Fruit fly (Drosophila melanogaster) whole organism, embryonic: Measurements from ENCODE around the gene Veneno.

Experiments
- CG10267 ChIP-seq: fragments of 200-800 bp; sonication (Bioruptor generic); optimal IDR thresholded peaks from 2 replicates; lab custom pipeline; 2018; ENCODE audit warnings: missing biosample characterization, mild to moderate bottlenecking, missing genetic modification characterization, moderate library complexity
- CG10431 ChIP-seq: fragments of 200-800 bp; sonication (Bioruptor generic); optimal IDR thresholded peaks from 3 replicates; lab custom pipeline; 2018; ENCODE audit warnings: missing biosample characterization, mild to moderate bottlenecking, missing genetic modification characterization
- CG15514 ChIP-seq: fragments of 200-800 bp; sonication (Bioruptor generic); optimal IDR thresholded peaks from 3 replicates; lab custom pipeline; 2017; ENCODE audit warnings: missing biosample characterization, missing genetic modification characterization, mild to moderate bottlenecking, moderate library complexity, missing genetic modification reagents
- CG3065 ChIP-seq: fragments of 200-800 bp; sonication (Bioruptor generic); optimal IDR thresholded peaks from 2 replicates; lab custom pipeline; 2016; ENCODE audit warnings: missing biosample characterization, missing genetic modification characterization
- CG34224 ChIP-seq: fragments of 200-800 bp; sonication (Bioruptor generic); IDR thresholded peaks from 3 replicates; pipeline ENCODE4 v1.3.6; 2022; ENCODE audit warnings: missing biosample characterization, missing genetic modification characterization; ENCODE audit not compliant: partially characterized antibody
- CG43689 ChIP-seq: fragments of 200-800 bp; sonication (Bioruptor generic); IDR thresholded peaks from 2 replicates; pipeline ENCODE4 v1.3.6; 2022; ENCODE audit warnings: missing biosample characterization, missing genetic modification characterization
- CG4617 ChIP-seq: fragments of 200-800 bp; sonication (Bioruptor generic); optimal IDR thresholded peaks from 3 replicates; lab custom pipeline; 2016; ENCODE audit warnings: missing biosample characterization, missing genetic modification characterization, borderline replicate concordance
- CG6654 ChIP-seq: fragments of 200-800 bp; sonication (Bioruptor generic); optimal IDR thresholded peaks from 2 replicates; lab custom pipeline; 2017; ENCODE audit warnings: missing biosample characterization, mild to moderate bottlenecking, missing genetic modification characterization
- CG6791 ChIP-seq: fragments of 200-800 bp; sonication (Bioruptor generic); IDR thresholded peaks from 3 replicates; pipeline ENCODE4 v1.3.6; 2022; ENCODE audit warnings: missing biosample characterization, missing genetic modification characterization; ENCODE audit not compliant: partially characterized antibody
- CG8944 ChIP-seq: fragments of 200-800 bp; sonication (Bioruptor generic); optimal IDR thresholded peaks from 3 replicates; lab custom pipeline; 2016; ENCODE audit warnings: missing biosample characterization, missing genetic modification characterization
- CG9437 ChIP-seq: fragments of 200-800 bp; sonication (Bioruptor generic); optimal IDR thresholded peaks from 2 replicates; lab custom pipeline; 2018; ENCODE audit warnings: missing biosample characterization, mild to moderate bottlenecking, missing genetic modification characterization
- CoRest ChIP-seq: fragments of 200-800 bp; sonication (Bioruptor generic); optimal IDR thresholded peaks from 3 replicates; lab custom pipeline; 2018; ENCODE audit warnings: missing biosample characterization, mild to moderate bottlenecking, missing genetic modification characterization, moderate library complexity
- GATAe ChIP-seq: fragments of 200-800 bp; sonication (Bioruptor generic); conservative IDR thresholded peaks from 2 replicates; pipeline ENCODE4 v1.3.6; 2022; ENCODE audit warnings: missing biosample characterization, missing genetic modification characterization
- HmgD ChIP-seq: fragments of 200-800 bp; sonication (Bioruptor generic); optimal IDR thresholded peaks from 3 replicates; lab custom pipeline; 2016; ENCODE audit warnings: missing biosample characterization, missing genetic modification characterization
- Hsf ChIP-seq: fragments of 200-800 bp; sonication (Bioruptor generic); optimal IDR thresholded peaks from 3 replicates; lab custom pipeline; 2016; ENCODE audit warnings: missing biosample characterization, missing genetic modification characterization
- Lhr ChIP-seq: fragments of 200-800 bp; sonication (Bioruptor generic); optimal IDR thresholded peaks from 3 replicates; lab custom pipeline; 2017; ENCODE audit warnings: mild to moderate bottlenecking, missing biosample characterization, missing genetic modification reagents, missing genetic modification characterization
- Lpt ChIP-seq: fragments of >200 bp; optimal IDR thresholded peaks from 2 replicates; lab custom pipeline; 2018; ENCODE audit warnings: missing biosample characterization, missing genetic modification characterization
- MESR4 ChIP-seq: fragments of 200-800 bp; sonication (Bioruptor generic); optimal IDR thresholded peaks from 2 replicates; lab custom pipeline; 2018; ENCODE audit warnings: missing biosample characterization, mild to moderate bottlenecking, missing genetic modification characterization, moderate library complexity
- Med ChIP-seq: fragments of 200-800 bp; sonication (Bioruptor generic); peaks from one replicate; lab custom pipeline; 2016; ENCODE audit warnings: missing biosample characterization, missing genetic modification characterization, mild to moderate bottlenecking, inconsistent platforms, moderate library complexity
- Nf-YC ChIP-seq: fragments of 200-800 bp; optimal IDR thresholded peaks from 3 replicates; lab custom pipeline; 2019; ENCODE audit warnings: missing biosample characterization, mild to moderate bottlenecking, missing genetic modification characterization, moderate library complexity
- Six4 ChIP-seq: fragments of 200-800 bp; sonication (Bioruptor generic); optimal IDR thresholded peaks from 2 replicates; lab custom pipeline; 2016; ENCODE audit warnings: missing biosample characterization, missing genetic modification characterization
- Stat92E ChIP-seq, 3 experiments: fragments of >200 bp in 2 of 3; fragments of 200-800 bp in 1 of 3; sonication (Bioruptor generic) in 1 of 3; optimal IDR thresholded peaks; 2 replicates each; lab custom pipeline; 2017 to 2019; ENCODE audit warnings: missing biosample characterization in 3 of 3, missing genetic modification characterization in 3 of 3, mild to moderate bottlenecking in 1 of 3, moderate library complexity in 1 of 3
- esg ChIP-seq: fragments of 200-800 bp; sonication (Bioruptor generic); conservative IDR thresholded peaks from 2 replicates; pipeline ENCODE4 v1.3.6; 2022; ENCODE audit warnings: missing biosample characterization, missing genetic modification characterization
- grau ChIP-seq: fragments of 200-800 bp; optimal IDR thresholded peaks from 3 replicates; lab custom pipeline; 2019; ENCODE audit warnings: missing biosample characterization, mild to moderate bottlenecking, missing genetic modification characterization, moderate library complexity
- hb ChIP-seq: fragments of 200-800 bp; sonication (Bioruptor generic); IDR thresholded peaks from 3 replicates; pipeline ENCODE4 v1.3.6; 2022; ENCODE audit warnings: missing biosample characterization, missing genetic modification characterization; ENCODE audit not compliant: partially characterized antibody
- hth ChIP-seq: fragments of >200 bp; optimal IDR thresholded peaks from 2 replicates; lab custom pipeline; 2017; ENCODE audit warnings: inconsistent platforms
- insv ChIP-seq, 2 experiments: fragments of 200-800 bp; sonication (Bioruptor generic); optimal IDR thresholded peaks; 3 replicates each; lab custom pipeline; 2016 to 2018; ENCODE audit warnings: missing biosample characterization in 2 of 2, missing genetic modification characterization in 2 of 2
- knrl ChIP-seq: fragments of 200-800 bp; sonication (Bioruptor generic); IDR thresholded peaks from 3 replicates; pipeline ENCODE4 v1.3.6; 2022; ENCODE audit warnings: missing biosample characterization, missing genetic modification characterization; ENCODE audit not compliant: partially characterized antibody
- nerfin-2 ChIP-seq: fragments of 200-800 bp; sonication (Bioruptor generic); IDR thresholded peaks from 2 replicates; pipeline ENCODE4 v1.3.6; 2022; ENCODE audit warnings: missing biosample characterization, missing genetic modification characterization; ENCODE audit not compliant: partially characterized antibody
- nmo ChIP-seq: fragments of 200-800 bp; sonication (Bioruptor generic); optimal IDR thresholded peaks from 2 replicates; lab custom pipeline; 2018; ENCODE audit warnings: missing biosample characterization, mild to moderate bottlenecking, missing genetic modification characterization, moderate library complexity
- phol ChIP-seq: fragments of 200-800 bp; sonication (Bioruptor generic); optimal IDR thresholded peaks from 3 replicates; lab custom pipeline; 2018; ENCODE audit warnings: missing biosample characterization, mild to moderate bottlenecking, missing genetic modification characterization, moderate library complexity
- pzg ChIP-seq: fragments of 200-800 bp; sonication (Bioruptor generic); optimal IDR thresholded peaks from 3 replicates; lab custom pipeline; 2018; ENCODE audit warnings: missing biosample characterization, mild to moderate bottlenecking, missing genetic modification characterization, moderate library complexity
- sens ChIP-seq: fragments of 200-800 bp; sonication (Bioruptor generic); peaks from one replicate; lab custom pipeline; 2016; ENCODE audit warnings: missing biosample characterization, missing genetic modification characterization
- sqz ChIP-seq: fragments of 200-800 bp; sonication (Bioruptor generic); optimal IDR thresholded peaks from 3 replicates; lab custom pipeline; 2018; ENCODE audit warnings: missing biosample characterization, mild to moderate bottlenecking, missing genetic modification characterization
- trem ChIP-seq: fragments of 200-800 bp; optimal IDR thresholded peaks from 3 replicates; lab custom pipeline; 2019; ENCODE audit warnings: missing biosample characterization, mild to moderate bottlenecking, missing genetic modification characterization, moderate library complexity
- trh ChIP-seq: fragments of 200-800 bp; sonication (Bioruptor generic); optimal IDR thresholded peaks from 2 replicates; lab custom pipeline; 2016; ENCODE audit warnings: missing biosample characterization, missing genetic modification characterization
- zen2 ChIP-seq: fragments of 200-800 bp; sonication (Bioruptor generic); IDR thresholded peaks from 3 replicates; pipeline ENCODE4 v1.3.6; 2022; ENCODE audit warnings: missing biosample characterization, missing genetic modification characterization; ENCODE audit not compliant: partially characterized antibody

The Veneno gene

DNA sequence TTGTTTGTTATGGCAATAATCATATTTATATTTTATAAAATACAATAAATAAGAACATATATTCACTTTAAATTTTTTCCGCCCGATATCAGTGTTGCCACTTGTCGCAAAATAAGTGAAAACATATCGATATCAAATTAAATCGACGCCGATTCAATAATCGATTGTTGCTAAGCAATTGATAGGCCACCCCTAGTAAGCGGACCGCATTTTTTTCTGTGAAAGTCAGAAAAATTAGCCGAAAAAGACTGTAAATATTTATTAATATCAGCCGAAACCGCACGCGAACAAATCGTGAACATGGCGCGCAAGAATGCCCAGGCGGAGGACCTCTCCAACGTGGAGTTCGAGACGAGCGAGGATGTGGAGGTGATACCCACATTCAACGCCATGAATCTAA is 49.3 kb downstream of the Veneno start, which contains the start of gene CG7483 (continued):
- TF ChIP-seq sqz (GFP tag; lab: Kevin White, UChicago) = peak; percentile 81
- TF ChIP-seq nerfin-2 (GFP tag; lab: Robert Waterston, UW) = peak; percentile 79
- peak; percentile 0 for TF ChIP-seq grau (tag; lab: Kevin White, UChicago)
- no peak for TF ChIP-seq trh
- TF ChIP-seq CG43689 (GFP tag; lab: Robert Waterston, UW) = no peak
- TF ChIP-seq hb (GFP tag; lab: Robert Waterston, UW) = peak; percentile 61; the same call in 1 of the 3 replicates
- peak in 1 of 3 experiments; percentile 43 for TF ChIP-seq Stat92E (GFP tag; optimal IDR thresholded peaks at IDR 0.05; lab: Kevin White, UChicago)
- TF ChIP-seq CG10267 (tag; lab: Kevin White, UChicago) = peak; percentile 48
- peak; percentile 94 for TF ChIP-seq CG34224 (GFP tag; lab: Robert Waterston, UW)
- peak; percentile 78 for TF ChIP-seq knrl
- no peak for TF ChIP-seq CG9437
- peak; percentile 93 for TF ChIP-seq MESR4 (GFP tag; lab: Kevin White, UChicago)
- peak; percentile 22 for TF ChIP-seq nmo (GFP tag; lab: Kevin White, UChicago)
- TF ChIP-seq pzg = peak; percentile 76
- peak in 1 of 2 experiments; percentile 30 for TF ChIP-seq insv (GFP tag; optimal IDR thresholded peaks at IDR 0.05; lab: Kevin White, UChicago)
- no peak for TF ChIP-seq HmgD
- peak; percentile 22 for TF ChIP-seq phol
- peak; percentile 90 for TF ChIP-seq CG6791 (GFP tag; lab: Robert Waterston, UW)
- no peak for TF ChIP-seq Hsf (GFP tag; lab: Kevin White, UChicago)
- peak; percentile 21 for TF ChIP-seq Lhr (GFP tag; lab: Kevin White, UChicago)
- peak; percentile 75; the same call in 2 of the 3 replicates for TF ChIP-seq zen2
- TF ChIP-seq hth (lab: Kevin White, UChicago) = no peak
- TF ChIP-seq CG15514 (GFP tag; lab: Kevin White, UChicago) = peak; percentile 39
- peak; percentile 10 for TF ChIP-seq CoRest (tag; lab: Kevin White, UChicago)
- TF ChIP-seq CG3065 (GFP tag; lab: Kevin White, UChicago) = no peak
- no peak for TF ChIP-seq Six4 (GFP tag; lab: Kevin White, UChicago)
- TF ChIP-seq trem (tag; lab: Kevin White, UChicago) = peak; percentile 58
- TF ChIP-seq Lpt = no peak
- peak; percentile 34 for TF ChIP-seq Nf-YC
- peak; percentile 46 for TF ChIP-seq CG4617 (GFP tag; lab: Kevin White, UChicago)

DNA sequence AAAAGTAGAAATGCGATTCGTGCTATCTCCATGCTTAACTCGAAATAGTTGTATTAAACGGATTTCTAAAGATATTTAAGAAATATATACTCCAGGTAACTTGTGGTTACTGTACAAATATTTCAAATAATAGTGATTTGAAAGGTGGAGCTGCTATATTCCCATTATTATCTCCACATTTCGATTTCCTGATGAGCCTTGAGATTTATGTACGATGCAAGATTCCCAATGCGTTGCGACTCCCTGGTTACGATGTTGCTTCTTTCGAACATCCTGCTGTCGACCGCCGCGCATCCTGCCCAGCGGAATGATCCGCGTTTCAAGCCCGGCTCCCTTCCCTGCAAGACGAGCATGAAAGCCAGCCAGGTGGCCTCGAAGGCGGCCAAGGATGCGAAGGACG is 50.3 kb downstream of the Veneno start, which contains the start of the genes CG11694 and CG11698:
TSS of gene CG11694 (minus strand) at position 101 of the 400 bp plus-strand sequence.
TSS of gene CG11698 (plus strand) at position 152 of the 400 bp plus-strand sequence.
- TF ChIP-seq GATAe = no peak
- TF ChIP-seq CG8944 (GFP tag; lab: Kevin White, UChicago) = no peak
- no peak for TF ChIP-seq CG10431 (GFP tag; lab: Kevin White, UChicago)
- TF ChIP-seq esg (GFP tag; lab: Robert Waterston, UW) = no peak
- TF ChIP-seq sens = peak; percentile 52

DNA sequence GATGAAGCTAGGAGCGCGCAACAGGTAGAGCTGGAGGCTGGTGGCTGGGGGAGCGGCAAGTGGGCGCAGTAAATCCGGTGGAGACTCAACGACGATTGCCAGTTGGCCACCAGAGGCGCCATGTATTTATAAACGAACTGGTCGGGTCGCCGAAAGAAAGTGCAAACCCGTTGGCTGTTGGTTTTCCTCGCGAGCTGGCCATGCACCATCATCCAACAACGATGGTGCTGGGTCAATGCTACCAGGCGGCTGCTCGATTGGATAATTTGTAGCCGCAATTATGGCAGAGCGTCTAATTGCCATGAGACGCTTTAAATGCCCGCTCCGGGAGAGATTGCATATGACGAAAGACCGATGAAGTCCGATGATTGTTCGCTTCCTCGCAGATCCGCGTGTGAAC is 51.7 kb downstream of the Veneno start, which contains the start of gene CG11693:
TSS of gene CG11693 (minus strand) at position 101 of the 400 bp plus-strand sequence.
- peak; percentile 1 for TF ChIP-seq Med (GFP tag; lab: Kevin White, UChicago)
- TF ChIP-seq CG6654 (GFP tag; lab: Kevin White, UChicago) = no peak
